Worm (Caenorhabditis elegans) whole organism, L1 larva: ENCODE data around the gene fis-1.

ENCODE experiments used
- C04F5.9 ChIP-seq: sonication (generic microtip); optimal IDR thresholded peaks from 2 replicates; lab custom pipeline; 2016; ENCODE audit warnings: missing genetic modification characterization, missing compliant biosample characterization
- C16A3.4 ChIP-seq: fragments of 150-350 bp; optimal IDR thresholded peaks from 2 replicates; lab custom pipeline; 2014; ENCODE audit warnings: missing biosample characterization, missing genetic modification characterization
- F16B12.6 ChIP-seq: fragments of 150-350 bp; optimal IDR thresholded peaks from 2 replicates; lab custom pipeline; 2014; ENCODE audit warnings: missing biosample characterization, missing genetic modification characterization
- aha-1 ChIP-seq: fragments of 150-350 bp; optimal IDR thresholded peaks from 2 replicates; lab custom pipeline; 2014; ENCODE audit warnings: missing biosample characterization, missing genetic modification characterization
- alr-1 ChIP-seq: fragments of 200-800 bp; sonication (Bioruptor generic); optimal IDR thresholded peaks from 2 replicates; lab custom pipeline; 2018; ENCODE audit warnings: borderline replicate concordance, mild to moderate bottlenecking, missing genetic modification characterization, missing compliant biosample characterization
- aly-2 ChIP-seq: fragments of 150-350 bp; optimal IDR thresholded peaks from 2 replicates; lab custom pipeline; 2014; ENCODE audit warnings: missing biosample characterization, missing genetic modification characterization
- ama-1 ChIP-seq: fragments of 150-350 bp; optimal IDR thresholded peaks from 2 replicates; lab custom pipeline; 2014
- ceh-63 ChIP-seq: fragments of 200-800 bp; sonication (Bioruptor generic); optimal IDR thresholded peaks from 2 replicates; lab custom pipeline; 2018; ENCODE audit warnings: mild to moderate bottlenecking, missing genetic modification characterization, missing compliant biosample characterization
- ceh-82 ChIP-seq, 3 experiments: fragments of 150-350 bp in 1 of 3; sonication (generic microtip) in 2 of 3; optimal IDR thresholded peaks; 2 replicates each; lab custom pipeline; 2014 to 2017; ENCODE audit warnings: missing biosample characterization in 3 of 3, missing genetic modification characterization in 3 of 3
- ceh-90 ChIP-seq: sonication (generic microtip); optimal IDR thresholded peaks from 2 replicates; lab custom pipeline; 2016; ENCODE audit warnings: missing genetic modification characterization, missing compliant biosample characterization
- ces-1 ChIP-seq: fragments of 150-350 bp; optimal IDR thresholded peaks from 2 replicates; lab custom pipeline; 2014; ENCODE audit warnings: missing biosample characterization, missing genetic modification reagents, missing genetic modification characterization
- efl-1 ChIP-seq, 4 experiments: fragments of 150-350 bp; optimal IDR thresholded peaks in 3 of 4; peaks in 1 of 4; 1 replicate in 1 of 4; 2 replicates in 3 of 4; lab custom pipeline; 2014; ENCODE audit warnings: missing biosample characterization in 2 of 4, missing genetic modification characterization in 2 of 4, missing genetic modification reagents in 2 of 4
- efl-3 ChIP-seq: fragments of 200-800 bp; sonication (Bioruptor generic); optimal IDR thresholded peaks from 2 replicates; lab custom pipeline; 2018; ENCODE audit warnings: mild to moderate bottlenecking, missing genetic modification characterization, missing compliant biosample characterization
- egl-13 ChIP-seq: sonication (generic microtip); optimal IDR thresholded peaks from 2 replicates; lab custom pipeline; 2016; ENCODE audit warnings: missing genotype, missing genetic modification reagents, missing genetic modification characterization, missing compliant biosample characterization
- elt-3 ChIP-seq, 6 experiments: fragments of 150-350 bp in 1 of 6; sonication (generic microtip); optimal IDR thresholded peaks; 2 replicates each; lab custom pipeline; 2017 to 2018; ENCODE audit warnings: missing biosample characterization in 6 of 6, missing genetic modification characterization in 6 of 6, inconsistent platforms in 1 of 6
- fkh-4 ChIP-seq: sonication (generic microtip); optimal IDR thresholded peaks from 2 replicates; lab custom pipeline; 2016; ENCODE audit warnings: missing compliant biosample characterization, missing genetic modification characterization, borderline replicate concordance
- grh-1 ChIP-seq: fragments of 200-800 bp; sonication (Bioruptor generic); IDR thresholded peaks from 2 replicates; pipeline ENCODE4 v1.3.6; 2022; ENCODE audit warnings: missing genetic modification reagents, missing genetic modification characterization, missing compliant biosample characterization
- hlh-4 ChIP-seq: sonication (generic microtip); optimal IDR thresholded peaks from 2 replicates; lab custom pipeline; 2016; ENCODE audit warnings: mild to moderate bottlenecking, missing genetic modification characterization, missing compliant biosample characterization
- isw-1 ChIP-seq: fragments of 200-800 bp; sonication (Bioruptor generic); IDR thresholded peaks from 2 replicates; pipeline ENCODE4 v1.3.6; 2022; ENCODE audit warnings: missing genetic modification characterization, missing compliant biosample characterization
- jun-1 ChIP-seq: fragments of 150-350 bp; optimal IDR thresholded peaks from 2 replicates; lab custom pipeline; 2014; ENCODE audit warnings: missing biosample characterization, missing genetic modification reagents, missing genetic modification characterization
- lin-13 ChIP-seq: fragments of 150-350 bp; optimal IDR thresholded peaks from 2 replicates; lab custom pipeline; 2014; ENCODE audit warnings: missing biosample characterization, missing genetic modification reagents, missing genetic modification characterization
- lin-14 ChIP-seq: fragments of 200-800 bp; sonication (Bioruptor generic); optimal IDR thresholded peaks from 2 replicates; lab custom pipeline; 2018; ENCODE audit warnings: mild to moderate bottlenecking, missing genetic modification characterization, moderate library complexity, missing compliant biosample characterization
- lin-15B ChIP-seq: fragments of 150-350 bp; sonication (generic microtip); optimal IDR thresholded peaks from 3 replicates; lab custom pipeline; 2014; ENCODE audit warnings: missing biosample characterization, missing genetic modification characterization
- lin-35 ChIP-seq, 2 experiments: fragments of 150-350 bp; optimal IDR thresholded peaks; 2 replicates each; lab custom pipeline; 2014; ENCODE audit warnings: missing biosample characterization in 2 of 2, missing genetic modification characterization in 2 of 2, missing genetic modification reagents in 2 of 2
- lin-39 ChIP-seq: fragments of 150-350 bp; optimal IDR thresholded peaks from 2 replicates; lab custom pipeline; 2014; ENCODE audit warnings: missing biosample characterization, missing genetic modification reagents, missing genetic modification characterization
- lsy-2 ChIP-seq, 2 experiments: fragments of 150-350 bp; optimal IDR thresholded peaks; 2 replicates each; lab custom pipeline; 2014; ENCODE audit warnings: missing biosample characterization in 2 of 2, missing genetic modification characterization in 2 of 2
- mab-9 ChIP-seq: fragments of 200-800 bp; sonication (Bioruptor generic); IDR thresholded peaks from 2 replicates; pipeline ENCODE4 v1.3.6; 2022; ENCODE audit warnings: missing genetic modification reagents, missing genetic modification characterization, missing compliant biosample characterization
- mef-2 ChIP-seq: fragments of 150-350 bp; optimal IDR thresholded peaks from 2 replicates; lab custom pipeline; 2014; ENCODE audit warnings: missing biosample characterization, missing genetic modification characterization
- nhr-11 ChIP-seq: fragments of 150-350 bp; optimal IDR thresholded peaks from 2 replicates; lab custom pipeline; 2014; ENCODE audit warnings: missing biosample characterization, missing genetic modification characterization
- nhr-12 ChIP-seq: sonication (generic microtip); optimal IDR thresholded peaks from 2 replicates; lab custom pipeline; 2017; ENCODE audit warnings: missing biosample characterization, missing genetic modification characterization
- nhr-237 ChIP-seq: fragments of 150-350 bp; optimal IDR thresholded peaks from 2 replicates; lab custom pipeline; 2014; ENCODE audit warnings: missing biosample characterization, missing genetic modification characterization
- nhr-28 ChIP-seq: fragments of 150-350 bp; optimal IDR thresholded peaks from 2 replicates; lab custom pipeline; 2014; ENCODE audit warnings: missing biosample characterization, missing genetic modification characterization
- nhr-76 ChIP-seq: sonication (generic microtip); optimal IDR thresholded peaks from 2 replicates; lab custom pipeline; 2017; ENCODE audit warnings: missing biosample characterization, missing genetic modification characterization
- nhr-77 ChIP-seq: fragments of 150-350 bp; optimal IDR thresholded peaks from 2 replicates; lab custom pipeline; 2014; ENCODE audit warnings: missing biosample characterization, missing genetic modification characterization
- nhr-84 ChIP-seq: sonication (generic microtip); optimal IDR thresholded peaks from 2 replicates; lab custom pipeline; 2017; ENCODE audit warnings: missing biosample characterization, missing genetic modification characterization
- nhr-85 ChIP-seq: sonication (generic microtip); peaks from one replicate; lab custom pipeline; 2016; ENCODE audit warnings: missing genetic modification characterization, inconsistent platforms, missing compliant biosample characterization
- nhr-90 ChIP-seq: sonication (generic microtip); optimal IDR thresholded peaks from 2 replicates; lab custom pipeline; 2016; ENCODE audit warnings: mild to moderate bottlenecking, missing genetic modification characterization, missing compliant biosample characterization; ENCODE audit not compliant: poor library complexity
- pax-3 ChIP-seq: fragments of 200-800 bp; sonication (Bioruptor generic); optimal IDR thresholded peaks from 2 replicates; lab custom pipeline; 2018; ENCODE audit warnings: mild to moderate bottlenecking, missing genetic modification characterization, moderate library complexity, missing compliant biosample characterization
- rnt-1 ChIP-seq: sonication (generic microtip); optimal IDR thresholded peaks from 2 replicates; lab custom pipeline; 2016; ENCODE audit warnings: mild to moderate bottlenecking, missing genetic modification characterization, moderate library complexity, missing compliant biosample characterization
- snpc-4 ChIP-seq: fragments of 150-350 bp; optimal IDR thresholded peaks from 2 replicates; lab custom pipeline; 2014; ENCODE audit warnings: missing biosample characterization, missing genetic modification characterization
- sox-4 ChIP-seq: sonication (generic microtip); optimal IDR thresholded peaks from 2 replicates; lab custom pipeline; 2016; ENCODE audit warnings: missing genetic modification characterization, missing compliant biosample characterization
- sup-37 ChIP-seq: fragments of 200-800 bp; sonication (Bioruptor generic); optimal IDR thresholded peaks from 2 replicates; lab custom pipeline; 2018; ENCODE audit warnings: mild to moderate bottlenecking, missing genetic modification characterization, missing compliant biosample characterization
- tlp-1 ChIP-seq: fragments of 150-350 bp; optimal IDR thresholded peaks from 2 replicates; lab custom pipeline; 2014; ENCODE audit warnings: missing biosample characterization, missing genetic modification characterization
- unc-30 ChIP-seq: sonication (generic microtip); optimal IDR thresholded peaks from 2 replicates; lab custom pipeline; 2017; ENCODE audit warnings: missing biosample characterization, missing genetic modification characterization
- unc-98 ChIP-seq: fragments of 200-800 bp; sonication (Bioruptor generic); IDR thresholded peaks from 2 replicates; pipeline ENCODE4 v1.3.6; 2022; ENCODE audit warnings: missing genetic modification characterization, missing compliant biosample characterization
- vab-15 ChIP-seq: sonication (generic microtip); optimal IDR thresholded peaks from 2 replicates; lab custom pipeline; 2017; ENCODE audit warnings: missing genotype, mild to moderate bottlenecking, missing genetic modification characterization, missing compliant biosample characterization
- xbp-1 ChIP-seq: sonication (generic microtip); optimal IDR thresholded peaks from 2 replicates; lab custom pipeline; 2016; ENCODE audit warnings: missing genetic modification characterization, missing compliant biosample characterization
- ztf-4 ChIP-seq: fragments of 150-350 bp; optimal IDR thresholded peaks from 2 replicates; lab custom pipeline; 2014; ENCODE audit warnings: missing biosample characterization, missing genetic modification characterization

Gene fis-1

DNA sequence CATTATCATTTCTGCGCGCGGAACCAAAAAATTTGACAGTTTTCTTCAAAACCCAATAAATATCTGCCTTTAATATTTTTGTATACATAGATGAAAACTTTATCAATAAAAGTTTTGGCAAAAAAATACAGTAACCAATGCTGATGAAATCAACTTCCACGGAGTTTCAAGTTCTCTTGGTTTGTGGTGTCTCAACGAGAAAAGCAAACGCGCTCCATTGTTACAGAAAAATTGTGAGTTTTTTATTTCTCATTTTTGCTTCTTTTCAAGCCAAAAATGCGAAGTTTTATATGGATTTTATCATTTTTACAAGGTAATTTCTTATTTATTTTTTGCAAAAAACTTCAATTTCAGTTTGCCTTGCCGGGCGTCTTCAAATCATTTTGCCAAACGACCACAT lies 20.3 kb upstream of the fis-1 start, which contains the start of gene T14B4.3 (continued):
- TF ChIP-seq xbp-1 (tag; lab: Kevin White, UChicago) (peak; percentile 50), lin-35 (GFP tag; optimal IDR thresholded peaks at IDR 0.05; lab: Kevin White, UChicago) (peak; percentile 57 to 85), snpc-4 (tag; lab: Kevin White, UChicago) (no peak), pax-3 (tag; lab: Kevin White, UChicago) (peak; percentile 52), hlh-4 (tag; lab: Kevin White, UChicago) (no peak), F16B12.6 (tag; lab: Kevin White, UChicago) (peak; percentile 46), nhr-85 (tag; lab: Kevin White, UChicago) (peak; percentile 43), nhr-84 (tag; lab: Kevin White, UChicago) (no peak), lin-39 (tag; lab: Kevin White, UChicago) (no peak), efl-1 (optimal IDR thresholded peaks at IDR 0.05; lab: Kevin White, UChicago) (peak; percentile 75 to 82), efl-1 (GFP tag; optimal IDR thresholded peaks at IDR 0.05 in 1 of 2; lab: Kevin White, UChicago) (peak; percentile 57 to 96), sup-37 (GFP tag; lab: Kevin White, UChicago) (no peak), nhr-11 (no peak), aha-1 (tag; lab: Kevin White, UChicago) (no peak), elt-3 (tag; optimal IDR thresholded peaks at IDR 0.05; lab: Kevin White, UChicago) (peak in 1 of 6 experiments; percentile 47), unc-98 (GFP tag; lab: Robert Waterston, UW) (no peak), C16A3.4 (peak; percentile 83), mef-2 (tag; lab: Kevin White, UChicago) (no peak)

DNA sequence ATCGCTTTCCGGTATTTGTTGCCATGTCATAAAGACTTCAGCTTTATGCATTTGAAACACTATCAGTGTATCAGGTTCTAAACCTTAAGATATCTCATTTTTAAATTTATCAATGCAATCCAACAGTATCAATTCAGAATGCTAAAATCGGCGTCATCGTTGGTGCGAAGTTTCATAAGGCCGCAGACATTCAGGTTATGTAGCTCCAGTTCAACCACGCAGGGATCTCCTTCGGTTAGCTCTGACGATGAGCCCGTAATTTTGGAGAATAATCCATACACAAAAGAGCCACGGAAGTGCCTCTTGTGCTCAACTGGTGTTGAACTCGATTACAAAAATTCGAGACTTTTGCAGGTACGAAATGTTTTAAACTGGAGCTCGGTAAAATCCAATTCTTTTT lies 18.9 kb upstream of the fis-1 start, which contains the start of gene mrps-18.C:
Gene mrps-18.C, plus strand, starts transcription at position 138 of the 400 bp plus-strand sequence.
- no peak for TF ChIP-seq alr-1 (tag; lab: Kevin White, UChicago)
- no peak for TF ChIP-seq ceh-90 (tag; lab: Kevin White, UChicago)
- TF ChIP-seq lin-13 = no peak
- TF ChIP-seq nhr-12 = no peak
- TF ChIP-seq egl-13 (tag; lab: Kevin White, UChicago) = no peak
- no peak for TF ChIP-seq sox-4 (tag; lab: Kevin White, UChicago)
- TF ChIP-seq ama-1 (lab: Kevin White, UChicago) = no peak

DNA sequence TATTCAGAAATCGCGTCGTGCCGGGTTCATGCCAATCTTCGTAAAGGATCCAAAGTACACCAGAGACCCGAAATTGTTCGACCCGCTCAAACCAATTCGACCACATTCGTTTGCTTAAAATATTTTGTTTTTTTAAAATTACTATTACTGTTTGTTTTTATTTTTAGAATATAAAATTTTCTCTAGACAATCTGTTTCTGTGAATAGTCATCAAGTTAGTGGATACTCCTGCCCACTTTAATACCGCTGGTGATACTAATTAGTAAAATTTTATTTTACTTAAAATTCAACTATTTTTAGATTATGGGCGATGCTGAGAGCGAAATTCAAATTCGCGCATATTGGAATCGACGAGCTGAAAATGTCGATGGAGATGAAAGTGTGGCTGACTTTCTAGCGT lies 18.4 kb upstream of the fis-1 start, which contains the start of gene T14B4.1:
Gene T14B4.1, plus strand, starts transcription at position 301 of the 400 bp plus-strand sequence.
- TF ChIP-seq nhr-11 = no peak
- TF ChIP-seq ztf-4 (tag; lab: Kevin White, UChicago) = no peak
- no peak for TF ChIP-seq unc-30 (tag; lab: Kevin White, UChicago)
- no peak for TF ChIP-seq lin-39 (tag; lab: Kevin White, UChicago)
- no peak for TF ChIP-seq nhr-76 (tag; lab: Kevin White, UChicago)
- TF ChIP-seq nhr-237 (tag; lab: Kevin White, UChicago) = no peak
- TF ChIP-seq tlp-1 = no peak
- TF ChIP-seq jun-1 = no peak

DNA sequence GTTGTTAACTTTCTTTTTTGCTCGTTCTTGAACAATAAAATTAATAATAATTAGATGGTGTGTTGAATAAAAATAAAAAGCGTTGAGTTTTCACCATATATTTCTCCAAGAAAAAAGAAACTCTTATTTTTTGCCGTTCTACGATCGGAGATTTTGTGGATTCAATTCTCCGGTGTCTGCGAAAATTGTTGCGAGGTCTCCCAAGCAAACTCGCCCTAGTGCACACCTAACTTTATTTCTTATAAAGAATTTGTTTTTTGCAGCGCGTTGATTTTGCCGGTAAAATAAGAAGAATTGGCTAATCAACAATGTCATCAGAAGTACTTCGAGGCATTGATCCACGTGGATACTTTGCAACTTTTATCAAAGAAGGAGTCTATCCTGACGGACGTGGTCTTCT lies 13.5 kb upstream of the fis-1 start, which contains the start of gene exos-8:
Gene exos-8, plus strand, starts transcription at position 264 of the 400 bp plus-strand sequence.
- TF ChIP-seq ces-1 (GFP tag; lab: Kevin White, UChicago) (no peak), efl-1 (optimal IDR thresholded peaks at IDR 0.05; lab: Kevin White, UChicago) (peak; percentile 68 to 76), efl-1 (GFP tag; optimal IDR thresholded peaks at IDR 0.05 in 1 of 2; lab: Kevin White, UChicago) (peak; percentile 60 to 95), egl-13 (tag; lab: Kevin White, UChicago) (no peak), mab-9 (GFP tag; lab: Robert Waterston, UW) (no peak), isw-1 (GFP tag; lab: Robert Waterston, UW) (no peak; the same call in 1 of the 2 replicates), aly-2 (tag; lab: Kevin White, UChicago) (no peak), nhr-28 (tag; lab: Kevin White, UChicago) (no peak), nhr-90 (tag; lab: Kevin White, UChicago) (peak; percentile 13), nhr-84 (tag; lab: Kevin White, UChicago) (no peak), C04F5.9 (tag; lab: Kevin White, UChicago) (no peak), efl-3 (no peak), ceh-82 (tag; optimal IDR thresholded peaks at IDR 0.05; lab: Kevin White, UChicago) (peak in 2 of 3 experiments; percentile 33 to 71), grh-1 (GFP tag; lab: Robert Waterston, UW) (no peak), lin-14 (GFP tag; lab: Kevin White, UChicago) (peak; percentile 55), jun-1 (peak; percentile 13), rnt-1 (tag; lab: Kevin White, UChicago) (peak; percentile 89), nhr-77 (tag; lab: Kevin White, UChicago) (peak; percentile 63), lin-15B (tag; lab: Kevin White, UChicago) (peak; percentile 81), fkh-4 (tag; lab: Kevin White, UChicago) (no peak), nhr-76 (tag; lab: Kevin White, UChicago) (no peak), unc-30 (tag; lab: Kevin White, UChicago) (no peak), vab-15 (tag; lab: Kevin White, UChicago) (peak; percentile 16), lsy-2 (tag; optimal IDR thresholded peaks at IDR 0.05; lab: Kevin White, UChicago) (peak; percentile 28 to 80), ceh-63 (GFP tag; lab: Kevin White, UChicago) (no peak)
